Worm (Caenorhabditis elegans) whole organism, L3 larva: ENCODE results near the gene C16C4.1.

Experiments used
- R02D3.7 ChIP-seq: fragments of 150-350 bp; optimal IDR thresholded peaks from 2 replicates; lab custom pipeline; 2014; ENCODE audit warnings: missing biosample characterization, missing genetic modification characterization
- ama-1 ChIP-seq: fragments of 150-350 bp; optimal IDR thresholded peaks from 2 replicates; lab custom pipeline; 2018
- ceh-82 ChIP-seq: fragments of 150-350 bp; optimal IDR thresholded peaks from 2 replicates; lab custom pipeline; 2014; ENCODE audit warnings: missing biosample characterization, missing genetic modification characterization
- ceh-9 ChIP-seq: sonication (generic microtip); optimal IDR thresholded peaks from 2 replicates; lab custom pipeline; 2018; ENCODE audit warnings: missing biosample characterization, missing genetic modification characterization
- daf-12 ChIP-seq: fragments of 150-350 bp; optimal IDR thresholded peaks from 2 replicates; lab custom pipeline; 2014; ENCODE audit warnings: missing biosample characterization, missing genetic modification reagents, missing genetic modification characterization
- egl-27 ChIP-seq: sonication (generic microtip); optimal IDR thresholded peaks from 4 replicates; lab custom pipeline; 2017; ENCODE audit warnings: missing biosample characterization, missing genetic modification reagents, missing genetic modification characterization
- egl-5 ChIP-seq: fragments of 150-350 bp; optimal IDR thresholded peaks from 2 replicates; lab custom pipeline; 2017; ENCODE audit warnings: missing biosample characterization, missing genetic modification reagents, missing genetic modification characterization, inconsistent platforms
- elt-1 ChIP-seq: fragments of 150-350 bp; optimal IDR thresholded peaks from 2 replicates; lab custom pipeline; 2014; ENCODE audit warnings: missing biosample characterization, missing genetic modification characterization
- elt-2 ChIP-seq: sonication (generic microtip); optimal IDR thresholded peaks from 2 replicates; lab custom pipeline; 2016; ENCODE audit warnings: missing genetic modification reagents, mild to moderate bottlenecking, missing genetic modification characterization, missing compliant biosample characterization
- elt-3 ChIP-seq, 3 experiments: fragments of 150-350 bp in 1 of 3; sonication (generic microtip) in 2 of 3; optimal IDR thresholded peaks; 2 replicates in 2 of 3; 4 replicates in 1 of 3; lab custom pipeline; 2014 to 2017; ENCODE audit warnings: missing biosample characterization in 3 of 3, missing genetic modification characterization in 3 of 3
- fkh-10 ChIP-seq: sonication (generic microtip); optimal IDR thresholded peaks from 2 replicates; lab custom pipeline; 2017; ENCODE audit warnings: missing biosample characterization, missing genetic modification reagents, missing genetic modification characterization
- fkh-2 ChIP-seq: fragments of 150-350 bp; optimal IDR thresholded peaks from 2 replicates; lab custom pipeline; 2014; ENCODE audit warnings: missing biosample characterization, missing genetic modification reagents, missing genetic modification characterization
- jun-1 ChIP-seq: fragments of 150-350 bp; optimal IDR thresholded peaks from 2 replicates; lab custom pipeline; 2014; ENCODE audit warnings: missing biosample characterization, missing genetic modification reagents, missing genetic modification characterization
- lin-15B ChIP-seq: fragments of 150-350 bp; optimal IDR thresholded peaks from 2 replicates; lab custom pipeline; 2014; ENCODE audit warnings: missing biosample characterization, missing genetic modification characterization
- lin-39 ChIP-seq: fragments of 150-350 bp; optimal IDR thresholded peaks from 2 replicates; lab custom pipeline; 2018; ENCODE audit warnings: missing biosample characterization, missing genetic modification reagents, missing genetic modification characterization
- lsy-12 ChIP-seq: sonication (generic microtip); optimal IDR thresholded peaks from 2 replicates; lab custom pipeline; 2016; ENCODE audit warnings: mild to moderate bottlenecking, missing genetic modification characterization, missing compliant biosample characterization
- mdl-1 ChIP-seq: fragments of 150-350 bp; optimal IDR thresholded peaks from 2 replicates; lab custom pipeline; 2014; ENCODE audit warnings: missing biosample characterization, missing genetic modification characterization
- mml-1 ChIP-seq: fragments of 150-350 bp; sonication (generic microtip); optimal IDR thresholded peaks from 3 replicates; lab custom pipeline; 2014; ENCODE audit warnings: missing biosample characterization, missing genetic modification characterization
- nfya-1 ChIP-seq: sonication (generic microtip); optimal IDR thresholded peaks from 2 replicates; lab custom pipeline; 2017; ENCODE audit warnings: missing genetic modification characterization, mild to moderate bottlenecking, missing compliant biosample characterization, antibody characterized with exemption, moderate library complexity; ENCODE audit not compliant: insufficient read depth
- nhr-237 ChIP-seq: fragments of 150-350 bp; optimal IDR thresholded peaks from 2 replicates; lab custom pipeline; 2014; ENCODE audit warnings: missing biosample characterization, missing genetic modification characterization
- nhr-25 ChIP-seq: sonication (generic microtip); optimal IDR thresholded peaks from 2 replicates; lab custom pipeline; 2017; ENCODE audit warnings: missing biosample characterization, missing genetic modification characterization
- nhr-43 ChIP-seq: sonication (generic microtip); optimal IDR thresholded peaks from 2 replicates; lab custom pipeline; 2016; ENCODE audit warnings: mild to moderate bottlenecking, missing genetic modification characterization, missing compliant biosample characterization; ENCODE audit not compliant: poor library complexity, severe bottlenecking
- nhr-67 ChIP-seq: fragments of 150-350 bp; optimal IDR thresholded peaks from 2 replicates; lab custom pipeline; 2014; ENCODE audit warnings: missing biosample characterization, missing genetic modification characterization
- nhr-76 ChIP-seq: fragments of 150-350 bp; sonication (generic microtip); optimal IDR thresholded peaks from 5 replicates; lab custom pipeline; 2014; ENCODE audit warnings: missing biosample characterization, missing genetic modification characterization
- pqm-1 ChIP-seq: fragments of 150-350 bp; optimal IDR thresholded peaks from 2 replicates; lab custom pipeline; 2017; ENCODE audit warnings: missing biosample characterization, missing genetic modification characterization, inconsistent platforms
- sea-2 ChIP-seq: fragments of 150-350 bp; sonication (generic microtip); optimal IDR thresholded peaks from 4 replicates; lab custom pipeline; 2014; ENCODE audit warnings: missing biosample characterization, missing genetic modification reagents, missing genetic modification characterization
- skn-1 ChIP-seq: fragments of 150-350 bp; optimal IDR thresholded peaks from 2 replicates; lab custom pipeline; 2014; ENCODE audit warnings: missing biosample characterization, missing genetic modification characterization
- tbx-2 ChIP-seq: sonication (generic microtip); optimal IDR thresholded peaks from 2 replicates; lab custom pipeline; 2016; ENCODE audit warnings: mild to moderate bottlenecking, missing genetic modification characterization, missing compliant biosample characterization
- unc-39 ChIP-seq: sonication (generic microtip); optimal IDR thresholded peaks from 4 replicates; lab custom pipeline; 2017; ENCODE audit warnings: missing biosample characterization, missing genetic modification characterization
- unc-62 ChIP-seq: fragments of 150-350 bp; sonication (generic microtip); optimal IDR thresholded peaks from 4 replicates; lab custom pipeline; 2014; ENCODE audit warnings: missing biosample characterization, missing genetic modification reagents, missing genetic modification characterization
- zag-1 ChIP-seq: fragments of 150-350 bp; optimal IDR thresholded peaks from 2 replicates; lab custom pipeline; 2014; ENCODE audit warnings: missing biosample characterization, missing genetic modification characterization
- ztf-11 ChIP-seq: fragments of 150-350 bp; optimal IDR thresholded peaks from 2 replicates; lab custom pipeline; 2014; ENCODE audit warnings: missing biosample characterization, missing genetic modification characterization
- ztf-4 ChIP-seq: fragments of 150-350 bp; optimal IDR thresholded peaks from 2 replicates; lab custom pipeline; 2014; ENCODE audit warnings: missing biosample characterization, missing genetic modification characterization

C16C4.1 gene

DNA sequence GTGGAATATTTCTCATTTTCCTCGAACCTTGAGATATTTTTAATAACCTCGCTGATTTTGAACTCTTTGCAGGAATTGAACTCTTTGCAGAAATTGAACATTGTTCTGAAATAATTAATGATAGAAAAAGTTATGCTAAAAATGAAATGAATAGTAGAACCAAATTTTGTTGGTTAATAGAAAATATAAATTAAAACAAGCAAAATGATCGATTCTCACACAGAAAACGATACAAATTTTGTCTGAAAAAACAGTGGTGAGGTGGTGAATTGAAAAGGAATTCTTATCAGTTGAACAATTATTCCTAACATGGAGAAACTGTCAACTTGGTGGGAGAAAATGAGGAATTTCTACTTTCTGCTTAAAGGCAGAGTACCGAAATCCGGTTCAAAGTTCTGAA is 9.4 kb upstream of the C16C4.1 start, which contains the start of gene math-6:
math-6 (minus strand) TSS at position 101 of the 400 bp plus-strand sequence.
- no peak for TF ChIP-seq ztf-11 (tag; lab: Kevin White, UChicago)
- no peak for TF ChIP-seq elt-2
- no peak for TF ChIP-seq nfya-1 (tag; lab: Kevin White, UChicago)
- TF ChIP-seq nhr-25 (tag; lab: Kevin White, UChicago): no peak
- no peak for TF ChIP-seq ztf-4 (tag; lab: Kevin White, UChicago)
- no peak for TF ChIP-seq lin-39
- TF ChIP-seq R02D3.7 (tag; lab: Kevin White, UChicago): no peak
- TF ChIP-seq zag-1 (tag; lab: Kevin White, UChicago): no peak
- no peak for TF ChIP-seq sea-2 (GFP tag; lab: Kevin White, UChicago)
- no peak for TF ChIP-seq jun-1 (tag; lab: Kevin White, UChicago)
- TF ChIP-seq fkh-10 (GFP tag; lab: Kevin White, UChicago): no peak
- TF ChIP-seq mdl-1 (tag; lab: Kevin White, UChicago): no peak
- TF ChIP-seq ama-1: no peak
- TF ChIP-seq lsy-12 (tag; lab: Kevin White, UChicago): no peak
- no peak for TF ChIP-seq pqm-1 (tag; lab: Kevin White, UChicago)

- TF ChIP-seq ztf-11 (tag; lab: Kevin White, UChicago): no peak
- TF ChIP-seq lsy-12 (tag; lab: Kevin White, UChicago): no peak
- no peak for TF ChIP-seq fkh-10 (GFP tag; lab: Kevin White, UChicago)
- no peak for TF ChIP-seq pqm-1 (tag; lab: Kevin White, UChicago)
- TF ChIP-seq unc-39: no peak
- TF ChIP-seq tbx-2: no peak
- TF ChIP-seq egl-5 (tag; lab: Kevin White, UChicago): no peak
- TF ChIP-seq nhr-76 (tag; lab: Kevin White, UChicago): no peak
- TF ChIP-seq lin-39: no peak
- no peak for TF ChIP-seq mml-1
- TF ChIP-seq lin-15B (tag; lab: Kevin White, UChicago): no peak
- TF ChIP-seq zag-1 (tag; lab: Kevin White, UChicago): no peak
- no peak for TF ChIP-seq ceh-9 (tag; lab: Kevin White, UChicago)
- TF ChIP-seq ceh-82 (tag; lab: Kevin White, UChicago): no peak
- TF ChIP-seq unc-62: no peak
- no peak for TF ChIP-seq egl-27
- no peak for TF ChIP-seq daf-12 (tag; lab: Kevin White, UChicago)
- no peak for TF ChIP-seq ama-1
- no peak for TF ChIP-seq mdl-1 (tag; lab: Kevin White, UChicago)
- no peak for TF ChIP-seq skn-1
- TF ChIP-seq, all 47 proteins: peak for 0
Measured at ce11 chrII:1886379-1886778, 7.6 kb upstream of the C16C4.1 start, which contains the start of gene math-7. Gene math-7, minus strand, starts transcription at chrII:1886479.

DNA sequence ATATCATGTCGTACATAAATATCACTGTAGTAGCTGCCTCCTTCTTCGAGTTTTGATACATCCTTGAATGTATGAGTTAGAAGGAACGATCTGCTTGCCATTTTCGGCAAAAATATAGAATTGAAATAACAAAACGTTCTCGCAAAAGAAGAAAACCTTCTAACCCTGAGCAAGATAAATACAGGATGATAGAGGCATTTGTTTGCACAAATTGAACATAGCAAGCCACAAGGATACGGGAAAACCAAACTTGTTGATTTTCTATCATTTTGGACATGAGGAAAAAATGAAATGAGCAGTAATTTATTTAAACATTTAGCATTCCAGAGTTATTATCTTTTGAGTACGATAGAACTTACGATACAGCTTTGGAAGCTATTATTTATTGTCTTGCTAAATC is 4.9 kb upstream of the C16C4.1 start, which contains the start of gene math-8:
math-8 (minus strand) TSS at position 101 of the 400 bp plus-strand sequence.
- TF ChIP-seq nhr-67 (tag; lab: Kevin White, UChicago): no peak
- TF ChIP-seq nhr-237: no peak

- no peak for TF ChIP-seq elt-2
- no peak for TF ChIP-seq jun-1 (tag; lab: Kevin White, UChicago)
- TF ChIP-seq elt-1: no peak
Measured at ce11 chrII:1890682-1891081, 3.3 kb upstream of the C16C4.1 start, which contains the start of gene math-9. Gene math-9, minus strand, starts transcription at chrII:1890782.

- no peak for TF ChIP-seq zag-1 (tag; lab: Kevin White, UChicago)
- no peak for TF ChIP-seq elt-3 (tag; optimal IDR thresholded peaks at IDR 0.05; lab: Kevin White, UChicago)
- TF ChIP-seq lin-39: no peak
- no peak for TF ChIP-seq R02D3.7 (tag; lab: Kevin White, UChicago)
- TF ChIP-seq nhr-67 (tag; lab: Kevin White, UChicago): no peak
- no peak for TF ChIP-seq elt-1
- TF ChIP-seq mml-1: no peak
- no peak for TF ChIP-seq elt-2
- no peak for TF ChIP-seq fkh-2 (tag; lab: Kevin White, UChicago)
- no peak for TF ChIP-seq ceh-82 (tag; lab: Kevin White, UChicago)
- no peak for TF ChIP-seq nhr-43 (tag; lab: Kevin White, UChicago)
- no peak for TF ChIP-seq unc-39
- no peak for TF ChIP-seq pqm-1 (tag; lab: Kevin White, UChicago)
- TF ChIP-seq ama-1: no peak
- no peak for TF ChIP-seq lsy-12 (tag; lab: Kevin White, UChicago)
- no peak for TF ChIP-seq skn-1
- TF ChIP-seq tbx-2: no peak
- no peak for TF ChIP-seq nhr-237
Measured at ce11 chrII:1895278-1895677, 1.3 kb downstream of the C16C4.1 start, which contains the start of gene C46F9.5. Gene C46F9.5, plus strand, starts transcription at chrII:1895578.
